Worm (Caenorhabditis elegans) whole organism, L4 larva: ENCODE data around the gene blos-2.
A peak's percentile ranks its signal among the peaks of the same experiment; 100 is the strongest.

Experiments
- F10B5.3 ChIP-seq: sonication (generic microtip); optimal IDR thresholded peaks from 2 replicates; lab custom pipeline; 2016; ENCODE audit warnings: mild to moderate bottlenecking, missing genetic modification characterization, missing compliant biosample characterization
- F37D6.2 ChIP-seq: sonication (generic microtip); optimal IDR thresholded peaks from 2 replicates; lab custom pipeline; 2016; ENCODE audit warnings: mild to moderate bottlenecking, missing genetic modification characterization, missing compliant biosample characterization
- F49E8.2 ChIP-seq: sonication (generic microtip); optimal IDR thresholded peaks from 2 replicates; lab custom pipeline; 2016; ENCODE audit warnings: missing compliant biosample characterization, mild to moderate bottlenecking, missing genetic modification characterization, borderline replicate concordance
- T20F7.1 ChIP-seq: fragments of 200-800 bp; sonication (Bioruptor generic); optimal IDR thresholded peaks from 2 replicates; lab custom pipeline; 2018; ENCODE audit warnings: mild to moderate bottlenecking, missing genetic modification characterization, missing compliant biosample characterization
- T26A8.4 ChIP-seq: fragments of 200-800 bp; sonication (Bioruptor generic); IDR thresholded peaks from 2 replicates; pipeline ENCODE4 v1.3.6; 2022; ENCODE audit warnings: missing genetic modification characterization, missing compliant biosample characterization
- Y75B8A.6 ChIP-seq: fragments of 200-800 bp; sonication (Bioruptor generic); IDR thresholded peaks from 2 replicates; pipeline ENCODE4 v1.3.6; 2022; ENCODE audit warnings: missing genetic modification reagents, missing genetic modification characterization, missing compliant biosample characterization
- ZK337.2 ChIP-seq: fragments of 200-800 bp; sonication (Bioruptor generic); IDR thresholded peaks from 2 replicates; pipeline ENCODE4 v1.3.6; 2022; ENCODE audit warnings: missing genetic modification reagents, missing genetic modification characterization, missing compliant biosample characterization
- ZK546.5 ChIP-seq, 2 experiments: sonication (generic microtip); optimal IDR thresholded peaks; 2 replicates each; lab custom pipeline; 2017; ENCODE audit warnings: missing biosample characterization in 2 of 2, missing genetic modification characterization in 2 of 2
- aha-1 ChIP-seq: fragments of 150-350 bp; peaks from one replicate; lab custom pipeline; 2014; ENCODE audit warnings: missing biosample characterization, missing genetic modification characterization
- arid-1 ChIP-seq: fragments of 200-800 bp; sonication (Bioruptor generic); conservative IDR thresholded peaks from 2 replicates; pipeline ENCODE4 v1.3.6; 2022; ENCODE audit warnings: missing genetic modification reagents, missing genetic modification characterization, missing compliant biosample characterization
- ceh-32 ChIP-seq: sonication (generic microtip); optimal IDR thresholded peaks from 2 replicates; lab custom pipeline; 2016; ENCODE audit warnings: mild to moderate bottlenecking, missing genetic modification characterization, missing compliant biosample characterization; ENCODE audit not compliant: poor library complexity
- ceh-44 ChIP-seq: fragments of 200-800 bp; sonication (Bioruptor generic); IDR thresholded peaks from 2 replicates; pipeline ENCODE4 v1.3.6; 2022; ENCODE audit warnings: missing genetic modification reagents, missing genetic modification characterization, missing compliant biosample characterization
- daf-16 ChIP-seq, 3 experiments: sonication (generic microtip); optimal IDR thresholded peaks; 2 replicates each; lab custom pipeline; 2016 to 2017; ENCODE audit warnings: missing genetic modification characterization in 3 of 3, missing genetic modification reagents in 3 of 3, mild to moderate bottlenecking in 2 of 3, missing compliant biosample characterization in 2 of 3, missing biosample characterization in 1 of 3, moderate library complexity in 1 of 3
- dmd-6 ChIP-seq: fragments of 200-800 bp; sonication (Bioruptor generic); IDR thresholded peaks from 2 replicates; pipeline ENCODE4 v1.3.6; 2022; ENCODE audit warnings: missing genetic modification reagents, missing genetic modification characterization, missing compliant biosample characterization
- dmd-8 ChIP-seq: fragments of 200-800 bp; sonication (Bioruptor generic); IDR thresholded peaks from 2 replicates; pipeline ENCODE4 v1.3.6; 2022; ENCODE audit warnings: missing genetic modification characterization, missing compliant biosample characterization
- dmd-9 ChIP-seq: fragments of 200-800 bp; sonication (Bioruptor generic); IDR thresholded peaks from 2 replicates; pipeline ENCODE4 v1.3.6; 2022; ENCODE audit warnings: missing genetic modification reagents, missing genetic modification characterization, missing compliant biosample characterization
- dpl-1 ChIP-seq: fragments of 150-350 bp; optimal IDR thresholded peaks from 2 replicates; lab custom pipeline; 2014; ENCODE audit warnings: missing biosample characterization, missing genetic modification reagents, missing genetic modification characterization
- fkh-10 ChIP-seq: fragments of 150-350 bp; optimal IDR thresholded peaks from 2 replicates; lab custom pipeline; 2014; ENCODE audit warnings: missing biosample characterization, missing genetic modification reagents, missing genetic modification characterization
- fos-1 ChIP-seq: fragments of 150-350 bp; optimal IDR thresholded peaks from 2 replicates; lab custom pipeline; 2014; ENCODE audit warnings: missing biosample characterization, missing genetic modification characterization
- hif-1 ChIP-seq, 2 experiments: sonication (generic microtip); optimal IDR thresholded peaks; 2 replicates each; lab custom pipeline; 2016 to 2017; ENCODE audit warnings: missing compliant biosample characterization in 2 of 2, missing genetic modification characterization in 2 of 2, missing genetic modification reagents in 2 of 2, missing genotype in 2 of 2, mild to moderate bottlenecking in 1 of 2
- hlh-11 ChIP-seq: fragments of 200-800 bp; sonication (Bioruptor generic); optimal IDR thresholded peaks from 2 replicates; lab custom pipeline; 2018; ENCODE audit warnings: mild to moderate bottlenecking, missing genetic modification characterization, missing compliant biosample characterization
- hmg-1.1 ChIP-seq: fragments of 200-800 bp; sonication (Bioruptor generic); IDR thresholded peaks from 2 replicates; pipeline ENCODE4 v1.3.6; 2022; ENCODE audit warnings: missing genetic modification reagents, missing genetic modification characterization, missing compliant biosample characterization
- lim-7 ChIP-seq: fragments of 200-800 bp; sonication (Bioruptor generic); IDR thresholded peaks from 2 replicates; pipeline ENCODE4 v1.3.6; 2022; ENCODE audit warnings: missing genetic modification characterization, missing compliant biosample characterization
- lin-13 ChIP-seq: fragments of 150-350 bp; optimal IDR thresholded peaks from 2 replicates; lab custom pipeline; 2014; ENCODE audit warnings: missing biosample characterization, missing genetic modification reagents, missing genetic modification characterization
- lin-38 ChIP-seq: fragments of 200-800 bp; sonication (Bioruptor generic); IDR thresholded peaks from 2 replicates; pipeline ENCODE4 v1.3.6; 2022; ENCODE audit warnings: missing genetic modification reagents, missing genetic modification characterization, missing compliant biosample characterization
- lsy-2 ChIP-seq, 2 experiments: fragments of 150-350 bp in 1 of 2; sonication (generic microtip) in 1 of 2; optimal IDR thresholded peaks; 2 replicates each; lab custom pipeline; 2014 to 2017; ENCODE audit warnings: missing biosample characterization in 2 of 2, missing genetic modification characterization in 2 of 2
- madf-9 ChIP-seq: fragments of 200-800 bp; sonication (Bioruptor generic); conservative IDR thresholded peaks from 2 replicates; pipeline ENCODE4 v1.3.6; 2022; ENCODE audit warnings: missing genetic modification reagents, missing genetic modification characterization, missing compliant biosample characterization
- mdl-1 ChIP-seq, 2 experiments: fragments of 150-350 bp in 1 of 2; sonication (generic microtip) in 1 of 2; optimal IDR thresholded peaks; 2 replicates each; lab custom pipeline; 2014 to 2017; ENCODE audit warnings: missing biosample characterization in 2 of 2, missing genetic modification characterization in 2 of 2
- mdt-29 ChIP-seq: fragments of 200-800 bp; sonication (Bioruptor generic); IDR thresholded peaks from 2 replicates; pipeline ENCODE4 v1.3.6; 2022; ENCODE audit warnings: missing genetic modification reagents, missing genetic modification characterization, missing compliant biosample characterization
- mep-1 ChIP-seq: fragments of 150-350 bp; sonication (generic microtip); optimal IDR thresholded peaks from 3 replicates; lab custom pipeline; 2014; ENCODE audit warnings: missing biosample characterization, missing genetic modification characterization
- mes-2 ChIP-seq: sonication (generic microtip); optimal IDR thresholded peaks from 2 replicates; lab custom pipeline; 2016; ENCODE audit warnings: missing genotype, mild to moderate bottlenecking, missing genetic modification characterization, missing compliant biosample characterization; ENCODE audit not compliant: poor library complexity, severe bottlenecking
- nhr-111 ChIP-seq: fragments of 200-800 bp; sonication (Bioruptor generic); optimal IDR thresholded peaks from 2 replicates; lab custom pipeline; 2018; ENCODE audit warnings: mild to moderate bottlenecking, missing genetic modification characterization, missing compliant biosample characterization
- nhr-28 ChIP-seq: fragments of 150-350 bp; optimal IDR thresholded peaks from 2 replicates; lab custom pipeline; 2014; ENCODE audit warnings: missing biosample characterization, missing genetic modification characterization
- nhr-6 ChIP-seq: fragments of 150-350 bp; optimal IDR thresholded peaks from 2 replicates; lab custom pipeline; 2014; ENCODE audit warnings: missing biosample characterization, missing genetic modification characterization
- pha-4 ChIP-seq, 2 experiments: fragments of 150-350 bp in 1 of 2; fragments of 200-800 bp in 1 of 2; sonication (Bioruptor generic) in 1 of 2; IDR thresholded peaks in 1 of 2; optimal IDR thresholded peaks in 1 of 2; 2 replicates each; pipeline versions ENCODE4 v1.3.6 to Lab custom; 2014 to 2022; ENCODE audit warnings: missing genetic modification characterization in 2 of 2, missing genetic modification reagents in 2 of 2, missing biosample characterization in 1 of 2, missing compliant biosample characterization in 1 of 2
- php-3 ChIP-seq: fragments of 200-800 bp; sonication (Bioruptor generic); IDR thresholded peaks from 2 replicates; pipeline ENCODE4 v1.3.6; 2022; ENCODE audit warnings: missing genetic modification reagents, missing genetic modification characterization, missing compliant biosample characterization
- rbr-2 ChIP-seq: sonication (generic microtip); optimal IDR thresholded peaks from 2 replicates; lab custom pipeline; 2016; ENCODE audit warnings: missing genotype, missing genetic modification characterization, missing compliant biosample characterization
- saeg-2 ChIP-seq: fragments of 200-800 bp; sonication (Bioruptor generic); IDR thresholded peaks from 2 replicates; pipeline ENCODE4 v1.3.6; 2022; ENCODE audit warnings: missing genetic modification reagents, missing genetic modification characterization, missing compliant biosample characterization
- snpc-1.2 ChIP-seq: fragments of 200-800 bp; sonication (Bioruptor generic); IDR thresholded peaks from 2 replicates; pipeline ENCODE4 v1.3.6; 2022; ENCODE audit warnings: missing genetic modification reagents, missing genetic modification characterization, missing compliant biosample characterization
- spr-1 ChIP-seq: sonication (generic microtip); optimal IDR thresholded peaks from 2 replicates; lab custom pipeline; 2016; ENCODE audit warnings: mild to moderate bottlenecking, missing genetic modification characterization, missing compliant biosample characterization
- unc-130 ChIP-seq: sonication (generic microtip); optimal IDR thresholded peaks from 2 replicates; lab custom pipeline; 2016; ENCODE audit warnings: missing genetic modification reagents, missing genetic modification characterization, missing compliant biosample characterization
- zfp-2 ChIP-seq: sonication (generic microtip); optimal IDR thresholded peaks from 2 replicates; lab custom pipeline; 2016; ENCODE audit warnings: mild to moderate bottlenecking, missing genetic modification characterization, missing compliant biosample characterization
- zip-2 ChIP-seq: fragments of 150-350 bp; optimal IDR thresholded peaks from 2 replicates; lab custom pipeline; 2014; ENCODE audit warnings: missing biosample characterization, missing genetic modification characterization
- ztf-7 ChIP-seq: fragments of 150-350 bp; optimal IDR thresholded peaks from 2 replicates; lab custom pipeline; 2014; ENCODE audit warnings: missing biosample characterization, missing genetic modification characterization

blos-2 gene

ce11 chrIV:6320267-6320977 is 13.6 kb upstream of the blos-2 start:
- TF ChIP-seq dmd-8 (GFP tag; lab: Robert Waterston, UW) = 0 out of 2 replicates have a peak, but pooled peaks have one; percentile 17
- TF ChIP-seq mdt-29 (GFP tag; lab: Robert Waterston, UW) = 0 out of 2 replicates have a peak, but pooled peaks have one; percentile 24
- TF ChIP-seq T26A8.4 (GFP tag; lab: Robert Waterston, UW) = 0 out of 2 replicates have a peak, but pooled peaks have one; percentile 34
- TF ChIP-seq php-3 (GFP tag; lab: Robert Waterston, UW) = 0 out of 2 replicates have a peak, but pooled peaks have one; percentile 16
- TF ChIP-seq arid-1 (GFP tag; lab: Robert Waterston, UW) = 0 out of 2 replicates have a peak, but pooled peaks have one; percentile 51
- TF ChIP-seq ZK337.2 (GFP tag; lab: Robert Waterston, UW) = 0 out of 2 replicates have a peak, but pooled peaks have one; percentile 3
- TF ChIP-seq lin-38 (GFP tag; lab: Robert Waterston, UW) = peak; percentile 40
- TF ChIP-seq snpc-1.2 (GFP tag; lab: Robert Waterston, UW) = peak; percentile 66

- TF ChIP-seq zfp-2 (tag; lab: Kevin White, UChicago) (peak; percentile 88), rbr-2 (tag; lab: Kevin White, UChicago) (peak; percentile 78), lin-38 (GFP tag; lab: Robert Waterston, UW) (peak; percentile 86), ztf-7 (tag; lab: Kevin White, UChicago) (peak; percentile 84), fos-1 (tag; lab: Kevin White, UChicago) (no peak), F10B5.3 (tag; lab: Kevin White, UChicago) (peak; percentile 54), arid-1 (GFP tag; lab: Robert Waterston, UW) (peak; percentile 72), lin-13 (GFP tag; lab: Kevin White, UChicago) (peak; percentile 35), aha-1 (peak; percentile 85), snpc-1.2 (GFP tag; lab: Robert Waterston, UW) (peak; percentile 84), nhr-6 (tag; lab: Kevin White, UChicago) (peak; percentile 96), dpl-1 (GFP tag; lab: Kevin White, UChicago) (peak; percentile 99), nhr-111 (GFP tag; lab: Kevin White, UChicago) (no peak), hlh-11 (tag; lab: Kevin White, UChicago) (peak; percentile 71), F49E8.2 (tag; lab: Kevin White, UChicago) (peak; percentile 81), mep-1 (peak; percentile 88), ZK337.2 (GFP tag; lab: Robert Waterston, UW) (peak; percentile 91), ZK546.5 (tag; optimal IDR thresholded peaks at IDR 0.05; lab: Kevin White, UChicago) (peak; percentile 43 to 51), nhr-28 (peak; percentile 60), fkh-10 (GFP tag; lab: Kevin White, UChicago) (peak; percentile 71), pha-4 (GFP tag; IDR thresholded peaks at IDR 0.05; lab: Robert Waterston, UW) (peak; percentile 78; the same call in 1 of the 2 replicates), pha-4 (tag; optimal IDR thresholded peaks at IDR 0.05; lab: Kevin White, UChicago) (peak; percentile 14), zip-2 (tag; lab: Kevin White, UChicago) (peak; percentile 72), saeg-2 (GFP tag; lab: Robert Waterston, UW) (no peak), hmg-1.1 (peak; percentile 74), mdl-1 (tag; optimal IDR thresholded peaks at IDR 0.05; lab: Kevin White, UChicago) (peak in 1 of 2 experiments; percentile 44), unc-130 (GFP tag; lab: Kevin White, UChicago) (peak; percentile 95), madf-9 (GFP tag; lab: Robert Waterston, UW) (peak; percentile 86), T20F7.1 (GFP tag; lab: Kevin White, UChicago) (peak; percentile 71), spr-1 (tag; lab: Kevin White, UChicago) (peak; percentile 41), ceh-44 (GFP tag; lab: Robert Waterston, UW) (peak; percentile 93), daf-16 (GFP tag; optimal IDR thresholded peaks at IDR 0.05; lab: Kevin White, UChicago) (peak; percentile 39 to 68), daf-16 (tag; optimal IDR thresholded peaks at IDR 0.05; lab: Kevin White, UChicago) (peak; percentile 45), lim-7 (GFP tag; lab: Robert Waterston, UW) (no peak), lsy-2 (tag; optimal IDR thresholded peaks at IDR 0.05; lab: Kevin White, UChicago) (peak; percentile 68 to 96), Y75B8A.6 (GFP tag; lab: Robert Waterston, UW) (no peak), mes-2 (tag; lab: Kevin White, UChicago) (peak; percentile 100), dmd-9 (GFP tag; lab: Robert Waterston, UW) (peak; percentile 82), dmd-6 (GFP tag; lab: Robert Waterston, UW) (peak; percentile 78), F37D6.2 (tag; lab: Kevin White, UChicago) (peak; percentile 76), ceh-32 (tag; lab: Kevin White, UChicago) (peak; percentile 58), hif-1 (tag; optimal IDR thresholded peaks at IDR 0.05; lab: Kevin White, UChicago) (peak in 1 of 2 experiments; percentile 96)
Measured at ce11 chrIV:6321667-6322066, 12.3 kb upstream of the blos-2 start, which contains the start of gene Y73B6BL.29. Y73B6BL.29 (plus strand) TSS chrIV:6321929.
